Worm (Caenorhabditis elegans) whole organism, L1 larva: ENCODE results near the gene ccep-97.
A peak's percentile ranks its signal among the peaks of the same experiment; 100 is the strongest.

ENCODE experiments used
- C04F5.9 ChIP-seq: sonication (generic microtip); optimal IDR thresholded peaks from 2 replicates; lab custom pipeline; 2016; ENCODE audit warnings: missing genetic modification characterization, missing compliant biosample characterization
- C16A3.4 ChIP-seq: fragments of 150-350 bp; optimal IDR thresholded peaks from 2 replicates; lab custom pipeline; 2014; ENCODE audit warnings: missing biosample characterization, missing genetic modification characterization
- alr-1 ChIP-seq: fragments of 200-800 bp; sonication (Bioruptor generic); optimal IDR thresholded peaks from 2 replicates; lab custom pipeline; 2018; ENCODE audit warnings: borderline replicate concordance, mild to moderate bottlenecking, missing genetic modification characterization, missing compliant biosample characterization
- ama-1 ChIP-seq: fragments of 150-350 bp; optimal IDR thresholded peaks from 2 replicates; lab custom pipeline; 2014
- blmp-1 ChIP-seq: fragments of 150-350 bp; optimal IDR thresholded peaks from 2 replicates; lab custom pipeline; 2014; ENCODE audit warnings: missing biosample characterization, missing genetic modification characterization
- ceh-8 ChIP-seq: fragments of 200-800 bp; sonication (Bioruptor generic); optimal IDR thresholded peaks from 2 replicates; lab custom pipeline; 2018; ENCODE audit warnings: mild to moderate bottlenecking, missing genetic modification characterization, moderate library complexity, missing compliant biosample characterization
- ceh-88 ChIP-seq: fragments of 200-800 bp; sonication (Bioruptor generic); IDR thresholded peaks from 2 replicates; pipeline ENCODE4 v1.3.6; 2022; ENCODE audit warnings: missing genetic modification characterization, missing compliant biosample characterization
- dpl-1 ChIP-seq, 3 experiments: fragments of 150-350 bp in 2 of 3; sonication (generic microtip) in 1 of 3; optimal IDR thresholded peaks; 2 replicates each; lab custom pipeline; 2014 to 2017; ENCODE audit warnings: missing biosample characterization in 3 of 3, missing genetic modification characterization in 3 of 3, missing genetic modification reagents in 3 of 3
- dsc-1 ChIP-seq: sonication (generic microtip); optimal IDR thresholded peaks from 2 replicates; lab custom pipeline; 2016; ENCODE audit warnings: mild to moderate bottlenecking, missing genetic modification characterization, missing compliant biosample characterization
- efl-1 ChIP-seq, 4 experiments: fragments of 150-350 bp; optimal IDR thresholded peaks in 3 of 4; peaks in 1 of 4; 1 replicate in 1 of 4; 2 replicates in 3 of 4; lab custom pipeline; 2014; ENCODE audit warnings: missing biosample characterization in 2 of 4, missing genetic modification characterization in 2 of 4, missing genetic modification reagents in 2 of 4
- efl-3 ChIP-seq: fragments of 200-800 bp; sonication (Bioruptor generic); optimal IDR thresholded peaks from 2 replicates; lab custom pipeline; 2018; ENCODE audit warnings: mild to moderate bottlenecking, missing genetic modification characterization, missing compliant biosample characterization
- egl-13 ChIP-seq: sonication (generic microtip); optimal IDR thresholded peaks from 2 replicates; lab custom pipeline; 2016; ENCODE audit warnings: missing genotype, missing genetic modification reagents, missing genetic modification characterization, missing compliant biosample characterization
- ets-5 ChIP-seq: fragments of 200-800 bp; sonication (Bioruptor generic); IDR thresholded peaks from 2 replicates; pipeline ENCODE4 v1.3.6; 2022; ENCODE audit warnings: missing genetic modification characterization, missing compliant biosample characterization
- fkh-4 ChIP-seq: sonication (generic microtip); optimal IDR thresholded peaks from 2 replicates; lab custom pipeline; 2016; ENCODE audit warnings: missing compliant biosample characterization, missing genetic modification characterization, borderline replicate concordance
- fkh-8 ChIP-seq: sonication (generic microtip); optimal IDR thresholded peaks from 2 replicates; lab custom pipeline; 2016; ENCODE audit warnings: mild to moderate bottlenecking, missing genetic modification characterization, missing compliant biosample characterization
- isw-1 ChIP-seq: fragments of 200-800 bp; sonication (Bioruptor generic); IDR thresholded peaks from 2 replicates; pipeline ENCODE4 v1.3.6; 2022; ENCODE audit warnings: missing genetic modification characterization, missing compliant biosample characterization
- jun-1 ChIP-seq: fragments of 150-350 bp; optimal IDR thresholded peaks from 2 replicates; lab custom pipeline; 2014; ENCODE audit warnings: missing biosample characterization, missing genetic modification reagents, missing genetic modification characterization
- lin-14 ChIP-seq: fragments of 200-800 bp; sonication (Bioruptor generic); optimal IDR thresholded peaks from 2 replicates; lab custom pipeline; 2018; ENCODE audit warnings: mild to moderate bottlenecking, missing genetic modification characterization, moderate library complexity, missing compliant biosample characterization
- lin-15B ChIP-seq: fragments of 150-350 bp; sonication (generic microtip); optimal IDR thresholded peaks from 3 replicates; lab custom pipeline; 2014; ENCODE audit warnings: missing biosample characterization, missing genetic modification characterization
- lin-35 ChIP-seq, 2 experiments: fragments of 150-350 bp; optimal IDR thresholded peaks; 2 replicates each; lab custom pipeline; 2014; ENCODE audit warnings: missing biosample characterization in 2 of 2, missing genetic modification characterization in 2 of 2, missing genetic modification reagents in 2 of 2
- lin-39 ChIP-seq: fragments of 150-350 bp; optimal IDR thresholded peaks from 2 replicates; lab custom pipeline; 2014; ENCODE audit warnings: missing biosample characterization, missing genetic modification reagents, missing genetic modification characterization
- lsy-2 ChIP-seq, 2 experiments: fragments of 150-350 bp; optimal IDR thresholded peaks; 2 replicates each; lab custom pipeline; 2014; ENCODE audit warnings: missing biosample characterization in 2 of 2, missing genetic modification characterization in 2 of 2
- mdl-1 ChIP-seq, 2 experiments: fragments of 150-350 bp; optimal IDR thresholded peaks; 2 replicates each; lab custom pipeline; 2014 to 2017; ENCODE audit warnings: missing biosample characterization in 2 of 2, missing genetic modification characterization in 2 of 2, inconsistent platforms in 1 of 2
- mep-1 ChIP-seq: fragments of 150-350 bp; optimal IDR thresholded peaks from 2 replicates; lab custom pipeline; 2014; ENCODE audit warnings: missing biosample characterization, missing genetic modification characterization
- nhr-12 ChIP-seq: sonication (generic microtip); optimal IDR thresholded peaks from 2 replicates; lab custom pipeline; 2017; ENCODE audit warnings: missing biosample characterization, missing genetic modification characterization
- nhr-19 ChIP-seq: fragments of 200-800 bp; sonication (Bioruptor generic); conservative IDR thresholded peaks from 2 replicates; pipeline ENCODE4 v1.3.6; 2022; ENCODE audit warnings: missing genetic modification characterization, missing compliant biosample characterization
- nhr-20 ChIP-seq: sonication (generic microtip); optimal IDR thresholded peaks from 2 replicates; lab custom pipeline; 2016; ENCODE audit warnings: mild to moderate bottlenecking, missing genetic modification characterization, missing compliant biosample characterization
- nhr-28 ChIP-seq: fragments of 150-350 bp; optimal IDR thresholded peaks from 2 replicates; lab custom pipeline; 2014; ENCODE audit warnings: missing biosample characterization, missing genetic modification characterization
- nhr-47 ChIP-seq: sonication (generic microtip); optimal IDR thresholded peaks from 2 replicates; lab custom pipeline; 2016; ENCODE audit warnings: mild to moderate bottlenecking, missing genetic modification characterization, moderate library complexity, missing compliant biosample characterization
- nhr-71 ChIP-seq: sonication (generic microtip); optimal IDR thresholded peaks from 2 replicates; lab custom pipeline; 2016; ENCODE audit warnings: mild to moderate bottlenecking, missing genetic modification characterization, moderate library complexity, missing compliant biosample characterization
- nhr-76 ChIP-seq: sonication (generic microtip); optimal IDR thresholded peaks from 2 replicates; lab custom pipeline; 2017; ENCODE audit warnings: missing biosample characterization, missing genetic modification characterization
- nhr-77 ChIP-seq: fragments of 150-350 bp; optimal IDR thresholded peaks from 2 replicates; lab custom pipeline; 2014; ENCODE audit warnings: missing biosample characterization, missing genetic modification characterization
- nhr-85 ChIP-seq: sonication (generic microtip); peaks from one replicate; lab custom pipeline; 2016; ENCODE audit warnings: missing genetic modification characterization, inconsistent platforms, missing compliant biosample characterization
- nhr-90 ChIP-seq: sonication (generic microtip); optimal IDR thresholded peaks from 2 replicates; lab custom pipeline; 2016; ENCODE audit warnings: mild to moderate bottlenecking, missing genetic modification characterization, missing compliant biosample characterization; ENCODE audit not compliant: poor library complexity
- pag-3 ChIP-seq: sonication (generic microtip); optimal IDR thresholded peaks from 2 replicates; lab custom pipeline; 2017; ENCODE audit warnings: missing genetic modification characterization, mild to moderate bottlenecking, missing compliant biosample characterization, antibody characterized with exemption, borderline replicate concordance; ENCODE audit not compliant: insufficient read depth
- pqm-1 ChIP-seq: sonication (generic microtip); optimal IDR thresholded peaks from 3 replicates; lab custom pipeline; 2017; ENCODE audit warnings: missing biosample characterization, missing genetic modification characterization
- rnt-1 ChIP-seq: sonication (generic microtip); optimal IDR thresholded peaks from 2 replicates; lab custom pipeline; 2016; ENCODE audit warnings: mild to moderate bottlenecking, missing genetic modification characterization, moderate library complexity, missing compliant biosample characterization
- snu-23 ChIP-seq: sonication (generic microtip); optimal IDR thresholded peaks from 2 replicates; lab custom pipeline; 2016; ENCODE audit warnings: missing genetic modification characterization, missing compliant biosample characterization
- sptf-1 ChIP-seq: fragments of 150-350 bp; optimal IDR thresholded peaks from 2 replicates; lab custom pipeline; 2014; ENCODE audit warnings: missing biosample characterization, missing genetic modification characterization
- sup-37 ChIP-seq: fragments of 200-800 bp; sonication (Bioruptor generic); optimal IDR thresholded peaks from 2 replicates; lab custom pipeline; 2018; ENCODE audit warnings: mild to moderate bottlenecking, missing genetic modification characterization, missing compliant biosample characterization
- swsn-7 ChIP-seq: sonication (generic microtip); optimal IDR thresholded peaks from 2 replicates; lab custom pipeline; 2016; ENCODE audit warnings: missing genetic modification characterization, missing compliant biosample characterization
- tbx-2 ChIP-seq: sonication (generic microtip); optimal IDR thresholded peaks from 2 replicates; lab custom pipeline; 2016; ENCODE audit warnings: missing genetic modification characterization, missing compliant biosample characterization
- unc-130 ChIP-seq: fragments of 150-350 bp; optimal IDR thresholded peaks from 2 replicates; lab custom pipeline; 2017; ENCODE audit warnings: missing biosample characterization, missing genetic modification characterization, inconsistent platforms
- xbp-1 ChIP-seq: sonication (generic microtip); optimal IDR thresholded peaks from 2 replicates; lab custom pipeline; 2016; ENCODE audit warnings: missing genetic modification characterization, missing compliant biosample characterization
- zip-4 ChIP-seq: fragments of 200-800 bp; sonication (Bioruptor generic); optimal IDR thresholded peaks from 2 replicates; lab custom pipeline; 2018; ENCODE audit warnings: mild to moderate bottlenecking, missing genetic modification characterization, moderate library complexity, missing compliant biosample characterization
- ztf-4 ChIP-seq: fragments of 150-350 bp; optimal IDR thresholded peaks from 2 replicates; lab custom pipeline; 2014; ENCODE audit warnings: missing biosample characterization, missing genetic modification characterization

The ccep-97 gene

ce11 chrV:4864330-4864729 lies 45.9 kb upstream of the ccep-97 start:
- TF ChIP-seq fkh-4 (tag; lab: Kevin White, UChicago) = peak; percentile 78
- TF ChIP-seq fkh-8 (tag; lab: Kevin White, UChicago) = peak; percentile 4
- TF ChIP-seq dsc-1 (tag; lab: Kevin White, UChicago) = peak; percentile 92
- TF ChIP-seq pag-3 (tag; lab: Kevin White, UChicago) = no peak

DNA sequence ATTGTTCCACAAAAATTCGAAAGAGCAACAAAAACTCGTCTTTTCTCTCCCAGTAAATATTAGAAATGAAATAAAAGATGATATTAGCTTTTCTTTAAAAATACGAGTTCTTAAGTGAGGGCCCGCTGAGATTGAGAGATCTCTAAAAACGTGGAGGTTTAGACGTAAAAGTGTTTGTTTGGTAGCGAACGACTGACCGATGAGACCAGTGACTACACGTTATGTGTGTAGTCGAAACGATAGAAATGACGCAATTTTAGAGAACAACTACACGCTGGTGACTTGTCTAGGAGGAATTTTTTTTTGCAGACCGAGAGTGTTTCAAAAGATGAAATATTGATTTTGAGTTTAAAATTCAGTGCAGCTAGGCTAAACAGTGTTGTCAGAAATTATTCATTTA lies 44.3 kb upstream of the ccep-97 start, which contains the start of gene C37H5.13:
Gene C37H5.13 (minus strand): TSS at position 229 of the 400 bp plus-strand sequence.
- no peak for TF ChIP-seq blmp-1 (tag; lab: Kevin White, UChicago)
- TF ChIP-seq C04F5.9 = no peak
- peak; percentile 31 for TF ChIP-seq snu-23 (GFP tag; lab: Kevin White, UChicago)
- no peak for TF ChIP-seq isw-1
- TF ChIP-seq pqm-1 = no peak
- no peak for TF ChIP-seq tbx-2 (tag; lab: Kevin White, UChicago)
- no peak for TF ChIP-seq jun-1
- TF ChIP-seq nhr-20 (tag; lab: Kevin White, UChicago) = peak; percentile 53
- peak; percentile 21 for TF ChIP-seq mep-1 (tag; lab: Kevin White, UChicago)
- no peak for TF ChIP-seq nhr-47 (tag; lab: Kevin White, UChicago)
- TF ChIP-seq ceh-88 (GFP tag; lab: Robert Waterston, UW) = no peak
- no peak for TF ChIP-seq rnt-1
- peak; percentile 50 for TF ChIP-seq nhr-85 (tag; lab: Kevin White, UChicago)
- no peak for TF ChIP-seq dpl-1 (GFP tag; optimal IDR thresholded peaks at IDR 0.05; lab: Kevin White, UChicago)
- TF ChIP-seq lin-35 (GFP tag; optimal IDR thresholded peaks at IDR 0.05; lab: Kevin White, UChicago) = peak in 1 of 2 experiments; percentile 32
- no peak for TF ChIP-seq lin-39 (tag; lab: Kevin White, UChicago)
- peak; percentile 49 for TF ChIP-seq nhr-71 (tag; lab: Kevin White, UChicago)
- TF ChIP-seq lin-14 (GFP tag; lab: Kevin White, UChicago) = peak; percentile 73
- peak; percentile 18 for TF ChIP-seq ztf-4
- TF ChIP-seq swsn-7 (tag; lab: Kevin White, UChicago) = no peak
- TF ChIP-seq nhr-76 (tag; lab: Kevin White, UChicago) = no peak
- peak; percentile 27 for TF ChIP-seq nhr-77 (tag; lab: Kevin White, UChicago)
- TF ChIP-seq sup-37 (GFP tag; lab: Kevin White, UChicago) = no peak
- TF ChIP-seq alr-1 (tag; lab: Kevin White, UChicago) = no peak
- peak; percentile 1 for TF ChIP-seq C16A3.4

DNA sequence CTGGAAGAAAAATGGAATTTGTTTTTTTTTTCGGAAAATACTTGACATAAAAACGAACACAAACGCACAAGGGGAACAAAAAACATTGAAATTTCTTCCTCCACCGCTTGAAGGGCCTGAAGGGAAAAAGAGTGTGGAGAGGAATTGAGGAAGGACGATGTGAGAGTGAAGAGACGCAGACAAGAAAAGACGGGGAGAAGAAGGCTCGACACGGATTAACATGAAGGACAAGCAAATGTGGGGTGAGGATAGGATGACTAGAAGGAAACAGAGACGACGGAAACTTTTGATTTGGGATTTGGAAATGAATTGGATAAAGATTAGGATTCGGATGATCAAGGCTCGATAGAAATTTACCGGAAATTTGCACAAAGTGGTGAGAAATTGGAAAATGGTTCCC lies 42.1 kb upstream of the ccep-97 start:
- TF ChIP-seq lin-14 (GFP tag; lab: Kevin White, UChicago) = peak; percentile 57
- no peak for TF ChIP-seq efl-3 (GFP tag; lab: Kevin White, UChicago)
- TF ChIP-seq dsc-1 (tag; lab: Kevin White, UChicago) = peak; percentile 50
- no peak for TF ChIP-seq pqm-1
- peak in 1 of 2 experiments; percentile 13 for TF ChIP-seq lsy-2 (tag; optimal IDR thresholded peaks at IDR 0.05; lab: Kevin White, UChicago)
- peak; percentile 18 for TF ChIP-seq snu-23 (GFP tag; lab: Kevin White, UChicago)
- TF ChIP-seq ama-1 = no peak
- peak; percentile 37 for TF ChIP-seq nhr-71 (tag; lab: Kevin White, UChicago)
- peak; percentile 15 for TF ChIP-seq fkh-8 (tag; lab: Kevin White, UChicago)
- peak; percentile 22 for TF ChIP-seq egl-13 (tag; lab: Kevin White, UChicago)
- TF ChIP-seq efl-1 (optimal IDR thresholded peaks at IDR 0.05; lab: Kevin White, UChicago) = peak; percentile 9 to 15
- peak in 1 of 2 experiments; percentile 78 for TF ChIP-seq efl-1 (GFP tag; optimal IDR thresholded peaks at IDR 0.05 in 1 of 2; lab: Kevin White, UChicago)
- peak; percentile 25 for TF ChIP-seq nhr-47 (tag; lab: Kevin White, UChicago)

- no peak for TF ChIP-seq unc-130 (tag; lab: Kevin White, UChicago)
- TF ChIP-seq nhr-90 (tag; lab: Kevin White, UChicago) = no peak
- no peak for TF ChIP-seq sup-37 (GFP tag; lab: Kevin White, UChicago)
- TF ChIP-seq sptf-1 (tag; lab: Kevin White, UChicago) = no peak
- no peak for TF ChIP-seq ceh-8 (GFP tag; lab: Kevin White, UChicago)
- no peak for TF ChIP-seq lin-39 (tag; lab: Kevin White, UChicago)
- TF ChIP-seq zip-4 (GFP tag; lab: Kevin White, UChicago) = no peak
- no peak for TF ChIP-seq pqm-1
- TF ChIP-seq swsn-7 (tag; lab: Kevin White, UChicago) = no peak
- TF ChIP-seq ets-5 (GFP tag; lab: Robert Waterston, UW) = no peak
- TF ChIP-seq xbp-1 (tag; lab: Kevin White, UChicago) = no peak
- TF ChIP-seq egl-13 (tag; lab: Kevin White, UChicago) = no peak
- no peak for TF ChIP-seq lin-15B (tag; lab: Kevin White, UChicago)
- TF ChIP-seq nhr-28 (tag; lab: Kevin White, UChicago) = no peak
- no peak for TF ChIP-seq nhr-12 (tag; lab: Kevin White, UChicago)
- TF ChIP-seq mdl-1 (tag; optimal IDR thresholded peaks at IDR 0.05; lab: Kevin White, UChicago) = no peak
- TF ChIP-seq nhr-19 (GFP tag; lab: Robert Waterston, UW) = no peak
- TF ChIP-seq, all 84 proteins: peak for 0
These were observed 39.1 kb upstream of the ccep-97 start for ce11 chrV:4857561-4857960.
